Worm (Caenorhabditis elegans): ENCODE measurements around the gene kqt-3.

DNA sequence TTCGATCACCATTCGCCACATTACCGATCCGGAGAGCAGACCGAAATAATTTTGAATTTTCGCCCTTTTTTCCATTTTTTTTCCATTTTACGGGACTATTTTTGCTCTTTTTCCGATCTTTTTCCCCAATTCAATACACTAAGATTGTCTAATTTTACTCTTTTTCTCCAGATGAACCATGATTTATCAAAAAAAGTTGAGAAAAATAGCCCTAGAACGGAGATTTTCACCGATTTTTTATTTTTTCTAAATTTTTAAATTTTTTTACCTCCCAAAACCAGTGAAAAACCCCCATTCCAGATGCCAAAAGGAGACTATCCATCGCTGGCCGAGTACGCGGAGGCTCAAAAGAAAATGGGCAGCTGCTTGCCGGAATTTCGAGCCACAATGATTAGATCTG is 33.3 kb downstream of the kqt-3 start, which contains the start of gene Y54G9A.9:
- no peak for TF ChIP-seq ham-2 (GFP tag; optimal IDR thresholded peaks at IDR 0.05)
- no peak for TF ChIP-seq unc-39 (tag; optimal IDR thresholded peaks at IDR 0.05)
- TF ChIP-seq sptf-1 (tag; optimal IDR thresholded peaks at IDR 0.05): no peak
- TF ChIP-seq nhr-2 (tag; optimal IDR thresholded peaks at IDR 0.05): no peak
